In genomic region chrX:1879606-1880110, dm6 we compare ENCODE assay signal across 1 fruit fly cellular context.
TF ChIP-seq lines count a peak whose summit lies in the region.

Gene CG14818 (minus strand): TSS chrX:1879774.

TF ChIP-seq in whole organism, embryonic, 481 proteins besides CTCF, POLR2A, EP300 and RAD21 (continued from another document and continues in another):
- TF ChIP-seq gcm (GFP tag; optimal IDR thresholded peaks at IDR 0.05; lab: Kevin White, UChicago) (peak; percentile 23), CG9876 (GFP tag; optimal IDR thresholded peaks at IDR 0.05; lab: Kevin White, UChicago) (peak; percentile 51), nerfin-1 (tag; optimal IDR thresholded peaks at IDR 0.05; lab: Kevin White, UChicago) (no peak), dan (GFP tag; IDR thresholded peaks at IDR 0.05; lab: Robert Waterston, UW) (no peak), CG43689 (GFP tag; IDR thresholded peaks at IDR 0.05; lab: Robert Waterston, UW) (0 out of 2 replicates have a peak, but pooled peaks have one; percentile 22), B-H1 (GFP tag; IDR thresholded peaks at IDR 0.05; lab: Robert Waterston, UW) (peak; percentile 28; the same call in 1 of the 3 replicates), Sin3A (optimal IDR thresholded peaks at IDR 0.05; lab: Kevin White, UChicago) (no peak), phol (tag; optimal IDR thresholded peaks at IDR 0.05; lab: Kevin White, UChicago) (peak; percentile 63), CG15479 (GFP tag; optimal IDR thresholded peaks at IDR 0.05; lab: Kevin White, UChicago) (no peak), peb (GFP tag; IDR thresholded peaks at IDR 0.05; lab: Robert Waterston, UW) (peak; percentile 29; the same call in 1 of the 2 replicates), pb (GFP tag; optimal IDR thresholded peaks at IDR 0.05; lab: Kevin White, UChicago) (peak; percentile 7), kah (GFP tag; optimal IDR thresholded peaks at IDR 0.05; lab: Kevin White, UChicago) (no peak), Sox100B (GFP tag; optimal IDR thresholded peaks at IDR 0.05; lab: Kevin White, UChicago) (no peak), CG17802 (tag; optimal IDR thresholded peaks at IDR 0.05; lab: Kevin White, UChicago) (peak; percentile 23), wdn (GFP tag; IDR thresholded peaks at IDR 0.05; lab: Robert Waterston, UW) (no peak), CG10209 (GFP tag; optimal IDR thresholded peaks at IDR 0.05; lab: Kevin White, UChicago) (peak; percentile 56), CG2712 (tag; optimal IDR thresholded peaks at IDR 0.05; lab: Kevin White, UChicago) (peak; percentile 30), CG18619 (GFP tag; optimal IDR thresholded peaks at IDR 0.05; lab: Kevin White, UChicago) (peak; percentile 49), jing (GFP tag; optimal IDR thresholded peaks at IDR 0.05; lab: Kevin White, UChicago) (no peak), CG12155 (GFP tag; optimal IDR thresholded peaks at IDR 0.05; lab: Kevin White, UChicago) (peak; percentile 65), salm (tag; optimal IDR thresholded peaks at IDR 0.05; lab: Kevin White, UChicago) (no peak), amos (GFP tag; IDR thresholded peaks at IDR 0.05; lab: Robert Waterston, UW; ENCODE audit: partially characterized antibody) (peak; percentile 78), grn (GFP tag; optimal IDR thresholded peaks at IDR 0.05; lab: Kevin White, UChicago) (no peak), CG10267 (tag; optimal IDR thresholded peaks at IDR 0.05; lab: Kevin White, UChicago) (peak; percentile 45), CG10431 (GFP tag; optimal IDR thresholded peaks at IDR 0.05; lab: Kevin White, UChicago) (no peak), CG30020 (tag; optimal IDR thresholded peaks at IDR 0.05; lab: Kevin White, UChicago) (no peak), jigr1 (GFP tag; IDR thresholded peaks at IDR 0.05; lab: Robert Waterston, UW) (no peak), crc (GFP tag; optimal IDR thresholded peaks at IDR 0.05; lab: Kevin White, UChicago) (peak; percentile 50), row (GFP tag; IDR thresholded peaks at IDR 0.05; lab: Robert Waterston, UW) (peak; percentile 93), fd102C (GFP tag; optimal IDR thresholded peaks at IDR 0.05; lab: Kevin White, UChicago) (no peak), CG12219 (GFP tag; optimal IDR thresholded peaks at IDR 0.05; lab: Kevin White, UChicago) (peak; percentile 38), nom (GFP tag; optimal IDR thresholded peaks at IDR 0.05; lab: Kevin White, UChicago) (no peak), Opbp (GFP tag; IDR thresholded peaks at IDR 0.05; lab: Robert Waterston, UW; ENCODE audit: partially characterized antibody) (peak; percentile 79), knrl (GFP tag; IDR thresholded peaks at IDR 0.05; lab: Robert Waterston, UW; ENCODE audit: partially characterized antibody) (peak; percentile 89), CoRest (tag; optimal IDR thresholded peaks at IDR 0.05; lab: Kevin White, UChicago) (peak; percentile 66), CG32772 (GFP tag; IDR thresholded peaks at IDR 0.05; lab: Robert Waterston, UW) (peak; percentile 72), fu2 (GFP tag; optimal IDR thresholded peaks at IDR 0.05; lab: Kevin White, UChicago) (peak; percentile 63), Hand (GFP tag; optimal IDR thresholded peaks at IDR 0.05; lab: Kevin White, UChicago) (peak; percentile 48), HHEX (GFP tag; optimal IDR thresholded peaks at IDR 0.05; lab: Kevin White, UChicago) (peak; percentile 34), Doc3 (GFP tag; IDR thresholded peaks at IDR 0.05; lab: Robert Waterston, UW; ENCODE audit: partially characterized antibody) (peak; percentile 92), nau (GFP tag; optimal IDR thresholded peaks at IDR 0.05; lab: Kevin White, UChicago) (no peak), NK7.1 (GFP tag; optimal IDR thresholded peaks at IDR 0.05; lab: Kevin White, UChicago) (peak; percentile 27), Spps (tag; optimal IDR thresholded peaks at IDR 0.05; lab: Kevin White, UChicago) (no peak), vvl (GFP tag; IDR thresholded peaks at IDR 0.05; lab: Robert Waterston, UW) (peak; percentile 74), Hsf (GFP tag; optimal IDR thresholded peaks at IDR 0.05; lab: Kevin White, UChicago) (peak; percentile 49), pzg (GFP tag; optimal IDR thresholded peaks at IDR 0.05; lab: Kevin White, UChicago) (peak; percentile 32), CHES-1-like (GFP tag; optimal IDR thresholded peaks at IDR 0.05; lab: Kevin White, UChicago) (peak; percentile 65), tio (GFP tag; optimal IDR thresholded peaks at IDR 0.05; lab: Kevin White, UChicago) (no peak), da (GFP tag; optimal IDR thresholded peaks at IDR 0.05; lab: Kevin White, UChicago) (no peak), CG10543 (GFP tag; optimal IDR thresholded peaks at IDR 0.05; lab: Kevin White, UChicago) (peak; percentile 72), CG1832 (GFP tag; optimal IDR thresholded peaks at IDR 0.05; lab: Kevin White, UChicago) (no peak), CG4617 (GFP tag; optimal IDR thresholded peaks at IDR 0.05; lab: Kevin White, UChicago; ENCODE audit: borderline replicate concordance) (no peak), CG16813 (GFP tag; IDR thresholded peaks at IDR 0.05; lab: Robert Waterston, UW; ENCODE audit: partially characterized antibody) (peak; percentile 88), lola (GFP tag; optimal IDR thresholded peaks at IDR 0.05; lab: Kevin White, UChicago) (peak in 1 of 3 experiments; percentile 46), usp (GFP tag; optimal IDR thresholded peaks at IDR 0.05; lab: Kevin White, UChicago) (no peak), CG12391 (tag; optimal IDR thresholded peaks at IDR 0.05; lab: Kevin White, UChicago) (peak; percentile 61), Sox102F (GFP tag; optimal IDR thresholded peaks at IDR 0.05; lab: Kevin White, UChicago) (no peak), Ada2b (GFP tag; IDR thresholded peaks at IDR 0.05; lab: Robert Waterston, UW) (peak; percentile 60), tx (GFP tag; optimal IDR thresholded peaks at IDR 0.05; lab: Kevin White, UChicago) (peak; percentile 24), CG13296 (GFP tag; optimal IDR thresholded peaks at IDR 0.05; lab: Kevin White, UChicago) (peak; percentile 32), en (GFP tag; optimal IDR thresholded peaks at IDR 0.05; lab: Kevin White, UChicago) (no peak), CG8359 (GFP tag; optimal IDR thresholded peaks at IDR 0.05; lab: Kevin White, UChicago; ENCODE audit: borderline replicate concordance) (no peak), Gsc (GFP tag; IDR thresholded peaks at IDR 0.05; lab: Robert Waterston, UW) (no peak), CG8281 (tag; optimal IDR thresholded peaks at IDR 0.05; lab: Kevin White, UChicago) (no peak), CG32767 (GFP tag; IDR thresholded peaks at IDR 0.05; lab: Robert Waterston, UW) (no peak), E2f1 (GFP tag; IDR thresholded peaks at IDR 0.05; lab: Robert Waterston, UW) (peak; percentile 51; the same call in 1 of the 2 replicates), gfzf (GFP tag; optimal IDR thresholded peaks at IDR 0.05; lab: Kevin White, UChicago) (peak; percentile 1), Fer2 (tag; optimal IDR thresholded peaks at IDR 0.05; lab: Kevin White, UChicago) (peak; percentile 45), CG31388 (GFP tag; optimal IDR thresholded peaks at IDR 0.05; lab: Kevin White, UChicago) (no peak), unpg (GFP tag; optimal IDR thresholded peaks at IDR 0.05; lab: Kevin White, UChicago) (peak; percentile 60), CG2199 (GFP tag; IDR thresholded peaks at IDR 0.05; lab: Robert Waterston, UW) (no peak), CrebB (tag; optimal IDR thresholded peaks at IDR 0.05; lab: Kevin White, UChicago) (no peak), sqz (GFP tag; optimal IDR thresholded peaks at IDR 0.05; lab: Kevin White, UChicago) (peak; percentile 80), zf30C (GFP tag; optimal IDR thresholded peaks at IDR 0.05; lab: Kevin White, UChicago) (no peak), Aef1 (GFP tag; IDR thresholded peaks at IDR 0.05; lab: Robert Waterston, UW) (peak; percentile 39; the same call in 1 of the 3 replicates), ssp (GFP tag; IDR thresholded peaks at IDR 0.05; lab: Robert Waterston, UW) (peak; percentile 65), Eip74EF (GFP tag; optimal IDR thresholded peaks at IDR 0.05; lab: Kevin White, UChicago) (no peak), CG7786 (GFP tag; optimal IDR thresholded peaks at IDR 0.05; lab: Kevin White, UChicago) (peak; percentile 74), CG17612 (GFP tag; IDR thresholded peaks at IDR 0.05; lab: Robert Waterston, UW) (0 out of 2 replicates have a peak, but pooled peaks have one; percentile 17), CG15073 (GFP tag; optimal IDR thresholded peaks at IDR 0.05; lab: Kevin White, UChicago) (no peak), Hmx (GFP tag; optimal IDR thresholded peaks at IDR 0.05; lab: Kevin White, UChicago) (no peak), h (optimal IDR thresholded peaks at IDR 0.05; lab: Kevin White, UChicago) (no peak), CG2129 (GFP tag; IDR thresholded peaks at IDR 0.05; lab: Robert Waterston, UW; ENCODE audit: partially characterized antibody) (peak; percentile 87), CG1602 (GFP tag; optimal IDR thresholded peaks at IDR 0.05; lab: Kevin White, UChicago) (peak; percentile 59), ATbp (GFP tag; optimal IDR thresholded peaks at IDR 0.05; lab: Kevin White, UChicago) (no peak), MBD-R2 (GFP tag; IDR thresholded peaks at IDR 0.05; lab: Robert Waterston, UW) (peak; percentile 55), CG1024 (GFP tag; IDR thresholded peaks at IDR 0.05; lab: Robert Waterston, UW) (no peak), chif (GFP tag; optimal IDR thresholded peaks at IDR 0.05; lab: Kevin White, UChicago) (peak; percentile 30 to 56), sc (optimal IDR thresholded peaks at IDR 0.05; lab: Kevin White, UChicago) (no peak), sc (GFP tag; optimal IDR thresholded peaks at IDR 0.05; lab: Kevin White, UChicago) (no peak), lbe (GFP tag; optimal IDR thresholded peaks at IDR 0.05; lab: Kevin White, UChicago) (peak; percentile 54), CG9727 (GFP tag; optimal IDR thresholded peaks at IDR 0.05; lab: Kevin White, UChicago) (peak; percentile 54), bowl (GFP tag; IDR thresholded peaks at IDR 0.05; lab: Robert Waterston, UW) (peak; percentile 38; the same call in 1 of the 2 replicates), cad (GFP tag; optimal IDR thresholded peaks at IDR 0.05; lab: Kevin White, UChicago) (no peak), gsb (GFP tag; IDR thresholded peaks at IDR 0.05; lab: Robert Waterston, UW) (peak; percentile 44; the same call in 1 of the 2 replicates), bigmax (GFP tag; optimal IDR thresholded peaks at IDR 0.05; lab: Kevin White, UChicago) (no peak), Sry-β (GFP tag; optimal IDR thresholded peaks at IDR 0.05; lab: Kevin White, UChicago) (peak; percentile 24), Blimp-1 (GFP tag; optimal IDR thresholded peaks at IDR 0.05; lab: Kevin White, UChicago) (no peak), CG16863 (GFP tag; optimal IDR thresholded peaks at IDR 0.05; lab: Kevin White, UChicago) (peak; percentile 56), lilli (GFP tag; optimal IDR thresholded peaks at IDR 0.05; lab: Kevin White, UChicago) (peak; percentile 72), CG7271 (tag; optimal IDR thresholded peaks at IDR 0.05; lab: Kevin White, UChicago) (no peak), CG34224 (GFP tag; IDR thresholded peaks at IDR 0.05; lab: Robert Waterston, UW; ENCODE audit: partially characterized antibody) (peak; percentile 89), CG12942 (GFP tag; optimal IDR thresholded peaks at IDR 0.05; lab: Kevin White, UChicago) (peak; percentile 36), scrt (GFP tag; optimal IDR thresholded peaks at IDR 0.05; lab: Kevin White, UChicago) (no peak), Lim3 (GFP tag; IDR thresholded peaks at IDR 0.05; lab: Robert Waterston, UW) (no peak), Taf1 (GFP tag; IDR thresholded peaks at IDR 0.05; lab: Robert Waterston, UW) (no peak), Dref (GFP tag; IDR thresholded peaks at IDR 0.05; lab: Robert Waterston, UW) (no peak), Dfd (GFP tag; optimal IDR thresholded peaks at IDR 0.05; lab: Kevin White, UChicago) (no peak), abd-A (tag; optimal IDR thresholded peaks at IDR 0.05; lab: Kevin White, UChicago) (no peak), tin (GFP tag; optimal IDR thresholded peaks at IDR 0.05; lab: Kevin White, UChicago) (peak; percentile 49), CG1647 (GFP tag; optimal IDR thresholded peaks at IDR 0.05; lab: Kevin White, UChicago) (peak; percentile 52), CG15601 (tag; optimal IDR thresholded peaks at IDR 0.05; lab: Kevin White, UChicago) (peak; percentile 15), CG18764 (GFP tag; optimal IDR thresholded peaks at IDR 0.05; lab: Kevin White, UChicago) (peak; percentile 16), Oaz (GFP tag; IDR thresholded peaks at IDR 0.05; lab: Robert Waterston, UW) (0 out of 2 replicates have a peak, but pooled peaks have one; percentile 19), crp (GFP tag; optimal IDR thresholded peaks at IDR 0.05; lab: Kevin White, UChicago) (no peak), chn (GFP tag; optimal IDR thresholded peaks at IDR 0.05; lab: Kevin White, UChicago) (peak; percentile 53), CG13624 (GFP tag; optimal IDR thresholded peaks at IDR 0.05; lab: Kevin White, UChicago) (peak; percentile 47), sr (GFP tag; IDR thresholded peaks at IDR 0.05; lab: Robert Waterston, UW) (no peak), Atf6 (GFP tag; IDR thresholded peaks at IDR 0.05; lab: Robert Waterston, UW) (peak; percentile 59; the same call in 1 of the 2 replicates), CG14014 (GFP tag; IDR thresholded peaks at IDR 0.05; lab: Robert Waterston, UW) (no peak), CG31441 (GFP tag; IDR thresholded peaks at IDR 0.05; lab: Robert Waterston, UW) (no peak; the same call in 1 of the 2 replicates), dysf (GFP tag; IDR thresholded peaks at IDR 0.05; lab: Robert Waterston, UW) (peak; percentile 73; the same call in 1 of the 3 replicates), CG4820 (GFP tag; optimal IDR thresholded peaks at IDR 0.05; lab: Kevin White, UChicago) (peak; percentile 51), CG3163 (GFP tag; optimal IDR thresholded peaks at IDR 0.05; lab: Kevin White, UChicago) (peak; percentile 31), CG13424 (tag; optimal IDR thresholded peaks at IDR 0.05; lab: Kevin White, UChicago) (peak; percentile 69), CG8089 (GFP tag; optimal IDR thresholded peaks at IDR 0.05; lab: Kevin White, UChicago) (peak; percentile 27), Hr51 (GFP tag; optimal IDR thresholded peaks at IDR 0.05; lab: Kevin White, UChicago) (peak; percentile 41 to 45), CG2116 (GFP tag; optimal IDR thresholded peaks at IDR 0.05; lab: Kevin White, UChicago) (peak; percentile 4), btn (GFP tag; optimal IDR thresholded peaks at IDR 0.05; lab: Kevin White, UChicago) (no peak), bab2 (GFP tag; optimal IDR thresholded peaks at IDR 0.05; lab: Kevin White, UChicago) (peak; percentile 44), CG10147 (GFP tag; optimal IDR thresholded peaks at IDR 0.05; lab: Kevin White, UChicago) (peak; percentile 65), CG15696 (tag; optimal IDR thresholded peaks at IDR 0.05; lab: Kevin White, UChicago) (peak; percentile 61)
